Fruit fly (Drosophila melanogaster): ENCODE results near the gene Cbs.

Cbs gene

DNA sequence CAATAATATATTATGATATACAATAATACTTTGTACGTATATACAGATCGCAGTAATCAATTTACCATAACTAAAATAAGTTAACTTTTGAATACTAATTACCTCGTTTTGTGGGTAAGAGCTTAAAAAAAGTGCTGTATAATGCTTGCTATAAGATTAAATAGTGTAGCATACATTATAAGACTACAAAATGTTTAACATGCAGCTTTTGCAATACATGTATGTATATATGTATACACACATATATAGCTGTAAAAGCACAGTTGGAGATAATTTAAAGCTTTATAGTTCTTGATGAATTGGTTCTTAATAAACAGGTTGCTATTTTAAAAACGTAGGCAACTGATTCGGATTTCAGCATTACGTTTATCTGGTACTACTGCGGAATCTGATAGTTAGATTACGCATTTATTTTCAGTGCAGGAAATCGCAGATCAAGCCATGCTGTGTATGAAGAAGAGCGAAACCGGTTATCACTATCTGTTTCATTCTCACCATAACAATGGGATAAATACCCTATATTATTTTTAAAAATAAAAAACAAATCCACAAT is 584 bp upstream of the Cbs start (continued):
- TF ChIP-seq CG15601 (tag; optimal IDR thresholded peaks at IDR 0.05) (no peak), gro (GFP tag; optimal IDR thresholded peaks at IDR 0.05) (no peak), Dek (tag; optimal IDR thresholded peaks at IDR 0.05) (no peak), yki (optimal IDR thresholded peaks at IDR 0.05) (no peak), Doc2 (GFP tag; IDR thresholded peaks at IDR 0.05) (no peak), dpn (GFP tag; optimal IDR thresholded peaks at IDR 0.05) (no peak), jumu (GFP tag; optimal IDR thresholded peaks at IDR 0.05) (no peak), vfl (GFP tag; optimal IDR thresholded peaks at IDR 0.05) (no peak), CG12104 (GFP tag; optimal IDR thresholded peaks at IDR 0.05) (no peak), otp (GFP tag; IDR thresholded peaks at IDR 0.05) (no peak; the same call in 2 of the 3 replicates), salm (tag; optimal IDR thresholded peaks at IDR 0.05) (no peak), corto (GFP tag; optimal IDR thresholded peaks at IDR 0.05) (no peak), zfh1 (GFP tag; IDR thresholded peaks at IDR 0.05) (no peak), Rfx (GFP tag; IDR thresholded peaks at IDR 0.05) (no peak; the same call in 1 of the 2 replicates), CG33213 (GFP tag; optimal IDR thresholded peaks at IDR 0.05) (no peak), pros (GFP tag; optimal IDR thresholded peaks at IDR 0.05) (no peak), pzg (GFP tag; optimal IDR thresholded peaks at IDR 0.05) (peak; percentile 20), CG17385 (GFP tag; optimal IDR thresholded peaks at IDR 0.05) (peak; percentile 50), CG31388 (GFP tag; optimal IDR thresholded peaks at IDR 0.05) (no peak), trh (GFP tag; optimal IDR thresholded peaks at IDR 0.05) (no peak), CG18476 (GFP tag; optimal IDR thresholded peaks at IDR 0.05) (no peak), CG12219 (GFP tag; optimal IDR thresholded peaks at IDR 0.05) (no peak), CG12659 (GFP tag; optimal IDR thresholded peaks at IDR 0.05) (no peak), CG2199 (GFP tag; IDR thresholded peaks at IDR 0.05) (no peak), dimm (GFP tag; IDR thresholded peaks at IDR 0.05) (no peak), CG9797 (GFP tag; optimal IDR thresholded peaks at IDR 0.05) (no peak), vnd (GFP tag; IDR thresholded peaks at IDR 0.05; ENCODE audit: partially characterized antibody) (no peak), NfI (GFP tag; optimal IDR thresholded peaks at IDR 0.05) (no peak), pnt (GFP tag; optimal IDR thresholded peaks at IDR 0.05) (no peak), az2 (GFP tag; optimal IDR thresholded peaks at IDR 0.05) (no peak), esg (GFP tag; conservative IDR thresholded peaks at IDR 0.05) (no peak), dati (GFP tag; IDR thresholded peaks at IDR 0.05) (no peak), CG1647 (GFP tag; optimal IDR thresholded peaks at IDR 0.05) (no peak), mirr (GFP tag; optimal IDR thresholded peaks at IDR 0.05) (peak; percentile 4), MTF-1 (GFP tag; optimal IDR thresholded peaks at IDR 0.05; ENCODE audit: borderline replicate concordance) (no peak), CG15479 (GFP tag; optimal IDR thresholded peaks at IDR 0.05) (no peak), ci (GFP tag; IDR thresholded peaks at IDR 0.05) (peak; percentile 32; the same call in 1 of the 3 replicates), ro (GFP tag; IDR thresholded peaks at IDR 0.05) (no peak), NC2α (GFP tag; optimal IDR thresholded peaks at IDR 0.05) (no peak), Ets65A (GFP tag) (no peak), abd-A (tag; optimal IDR thresholded peaks at IDR 0.05) (peak; percentile 23), eyg (GFP tag; optimal IDR thresholded peaks at IDR 0.05) (no peak), Oli (tag; optimal IDR thresholded peaks at IDR 0.05) (no peak), Dip3 (GFP tag; optimal IDR thresholded peaks at IDR 0.05) (no peak), shn (GFP tag; optimal IDR thresholded peaks at IDR 0.05) (no peak), CG10979 (tag; optimal IDR thresholded peaks at IDR 0.05) (no peak), BtbVII (GFP tag; optimal IDR thresholded peaks at IDR 0.05) (no peak), Hr39 (optimal IDR thresholded peaks at IDR 0.05) (no peak), Optix (GFP tag; IDR thresholded peaks at IDR 0.05) (no peak), CG4360 (GFP tag; IDR thresholded peaks at IDR 0.05) (no peak), Sry-δ (GFP tag; optimal IDR thresholded peaks at IDR 0.05) (no peak), CG17568 (GFP tag; optimal IDR thresholded peaks at IDR 0.05) (no peak), CG32532 (GFP tag; IDR thresholded peaks at IDR 0.05) (peak; percentile 4)

All from whole organism, embryonic.